Worm (Caenorhabditis elegans) whole organism, L3 larva: ENCODE results near the gene C15B12.4.

Experiments used
- ceh-82 ChIP-seq: fragments of 150-350 bp; optimal IDR thresholded peaks from 2 replicates; lab custom pipeline; 2014; ENCODE audit warnings: missing biosample characterization, missing genetic modification characterization
- lin-15B ChIP-seq: fragments of 150-350 bp; optimal IDR thresholded peaks from 2 replicates; lab custom pipeline; 2014; ENCODE audit warnings: missing biosample characterization, missing genetic modification characterization
- pqm-1 ChIP-seq: fragments of 150-350 bp; optimal IDR thresholded peaks from 2 replicates; lab custom pipeline; 2017; ENCODE audit warnings: missing biosample characterization, missing genetic modification characterization, inconsistent platforms
- snpc-4 ChIP-seq: fragments of 150-350 bp; optimal IDR thresholded peaks from 2 replicates; lab custom pipeline; 2014; ENCODE audit warnings: missing biosample characterization, missing genetic modification characterization
- ztf-11 ChIP-seq: fragments of 150-350 bp; optimal IDR thresholded peaks from 2 replicates; lab custom pipeline; 2014; ENCODE audit warnings: missing biosample characterization, missing genetic modification characterization

- no peak for TF ChIP-seq lin-15B (tag; lab: Kevin White, UChicago)
- no peak for TF ChIP-seq ztf-11 (tag; lab: Kevin White, UChicago)
- no peak for TF ChIP-seq snpc-4
- TF ChIP-seq pqm-1 (tag; lab: Kevin White, UChicago), result no peak
- no peak for TF ChIP-seq ceh-82 (tag; lab: Kevin White, UChicago)
Measured at ce11 chrX:6440464-6440863, 33.1 kb downstream of the C15B12.4 start, which contains the start of gene K10C2.14.
